Fruit fly (Drosophila melanogaster) whole organism, wandering third instar larva: ENCODE measurements around the gene CG6154.

Source experiments
- Abd-B ChIP-seq: fragments of >200 bp; optimal IDR thresholded peaks from 2 replicates; lab custom pipeline; 2017; ENCODE audit warnings: missing biosample characterization, missing genetic modification characterization
- CG32264 ChIP-seq: fragments of 200-800 bp; sonication (Bioruptor generic); optimal IDR thresholded peaks from 2 replicates; lab custom pipeline; 2016; ENCODE audit warnings: missing biosample characterization, missing genetic modification characterization
- CG9705 ChIP-seq: fragments of 200-800 bp; sonication (Bioruptor generic); optimal IDR thresholded peaks from 2 replicates; lab custom pipeline; 2018; ENCODE audit warnings: missing biosample characterization, mild to moderate bottlenecking, missing genetic modification characterization
- CrebA ChIP-seq: fragments of 200-800 bp; sonication (Bioruptor generic); optimal IDR thresholded peaks from 2 replicates; lab custom pipeline; 2016; ENCODE audit warnings: missing biosample characterization, mild to moderate bottlenecking, missing genetic modification characterization, borderline replicate concordance
- Dfd ChIP-seq: fragments of >200 bp; optimal IDR thresholded peaks from 2 replicates; lab custom pipeline; 2017; ENCODE audit warnings: missing biosample characterization, missing genetic modification characterization
- Dif ChIP-seq: fragments of 200-275, 200-300 bp; sonication (Bioruptor generic); optimal IDR thresholded peaks from 2 replicates; lab custom pipeline; 2018; ENCODE audit warnings: missing biosample characterization, missing genetic modification characterization; ENCODE audit not compliant: partially characterized antibody
- GATAd ChIP-seq: sonication (Bioruptor generic); optimal IDR thresholded peaks from 2 replicates; lab custom pipeline; 2016; ENCODE audit warnings: missing biosample characterization, missing genetic modification characterization
- HLH106 ChIP-seq: fragments of 200-800 bp; optimal IDR thresholded peaks from 3 replicates; lab custom pipeline; 2019; ENCODE audit warnings: missing biosample characterization, mild to moderate bottlenecking, missing genetic modification characterization, moderate library complexity
- Hnf4 ChIP-seq: fragments of 200-800 bp; sonication (Bioruptor generic); optimal IDR thresholded peaks from 2 replicates; lab custom pipeline; 2016; ENCODE audit warnings: missing biosample characterization, mild to moderate bottlenecking, missing genetic modification characterization
- Hr78 ChIP-seq: fragments of >200 bp; optimal IDR thresholded peaks from 2 replicates; lab custom pipeline; 2017; ENCODE audit warnings: missing biosample characterization, missing genetic modification characterization
- Hr83 ChIP-seq: fragments of 200-300 bp; sonication (Bioruptor generic); optimal IDR thresholded peaks from 2 replicates; lab custom pipeline; 2016; ENCODE audit warnings: missing biosample characterization, mild to moderate bottlenecking, missing genetic modification characterization, moderate library complexity; ENCODE audit not compliant: poor library complexity, severe bottlenecking
- Jra ChIP-seq: sonication (Bioruptor generic); optimal IDR thresholded peaks from 2 replicates; lab custom pipeline; 2016; ENCODE audit warnings: missing biosample characterization, missing genetic modification characterization
- Mio ChIP-seq: sonication (Bioruptor generic); optimal IDR thresholded peaks from 2 replicates; lab custom pipeline; 2016; ENCODE audit warnings: missing biosample characterization, missing genetic modification characterization
- Myc ChIP-seq: fragments of >200 bp; optimal IDR thresholded peaks from 2 replicates; lab custom pipeline; 2017
- N ChIP-seq: fragments of >200 bp; optimal IDR thresholded peaks from 2 replicates; lab custom pipeline; 2018; ENCODE audit warnings: missing biosample characterization, missing external identifiers, missing genetic modification characterization
- OdsH ChIP-seq: fragments of 200-800 bp; sonication (Bioruptor generic); optimal IDR thresholded peaks from 2 replicates; lab custom pipeline; 2016; ENCODE audit warnings: missing biosample characterization, mild to moderate bottlenecking, missing genetic modification characterization
- Rel ChIP-seq, 2 experiments: fragments of 200-800 bp; sonication (Bioruptor generic) in 1 of 2; optimal IDR thresholded peaks; 2 replicates in 1 of 2; 3 replicates in 1 of 2; lab custom pipeline; 2016 to 2019; ENCODE audit warnings: mild to moderate bottlenecking in 2 of 2, missing biosample characterization in 2 of 2, missing genetic modification characterization in 2 of 2, moderate library complexity in 1 of 2
- Sp1 ChIP-seq: fragments of 200-800 bp; sonication (Bioruptor generic); optimal IDR thresholded peaks from 3 replicates; lab custom pipeline; 2019; ENCODE audit warnings: missing biosample characterization, mild to moderate bottlenecking, missing genetic modification characterization, moderate library complexity
- Vsx2 ChIP-seq: fragments of 200-300, 225-300 bp; sonication (Bioruptor generic); optimal IDR thresholded peaks from 2 replicates; lab custom pipeline; 2018; ENCODE audit warnings: missing biosample characterization, missing genetic modification characterization; ENCODE audit not compliant: partially characterized antibody
- br ChIP-seq: fragments of 200-800 bp; sonication (Bioruptor generic); optimal IDR thresholded peaks from 2 replicates; lab custom pipeline; 2016; ENCODE audit warnings: missing biosample characterization, missing genetic modification characterization
- brk ChIP-seq: fragments of 200-800 bp; sonication (Bioruptor generic); optimal IDR thresholded peaks from 2 replicates; lab custom pipeline; 2016; ENCODE audit warnings: missing biosample characterization, mild to moderate bottlenecking, missing genetic modification characterization
- dl ChIP-seq, 2 experiments: fragments of 175-275, 200-275 bp in 1 of 2; fragments of 200-275 bp in 1 of 2; sonication (Bioruptor generic); optimal IDR thresholded peaks; lab custom pipeline; 2018; ENCODE audit warnings: mild to moderate bottlenecking in 2 of 2, missing biosample characterization in 2 of 2, missing genetic modification characterization in 2 of 2, moderate library complexity in 2 of 2; ENCODE audit not compliant: partially characterized antibody in 2 of 2, insufficient read depth in 1 of 2
- dmrt93B ChIP-seq: fragments of 200-800 bp; sonication (Bioruptor generic); optimal IDR thresholded peaks from 2 replicates; lab custom pipeline; 2018; ENCODE audit warnings: missing biosample characterization, mild to moderate bottlenecking, missing genetic modification characterization
- dsf ChIP-seq: sonication (Bioruptor generic); optimal IDR thresholded peaks from 2 replicates; lab custom pipeline; 2016; ENCODE audit warnings: missing biosample characterization, missing genetic modification characterization, borderline replicate concordance
- ey ChIP-seq: fragments of 200-800 bp; sonication (Bioruptor generic); optimal IDR thresholded peaks from 2 replicates; lab custom pipeline; 2016; ENCODE audit warnings: missing biosample characterization, missing genetic modification characterization
- foxo ChIP-seq, 2 experiments: fragments of 200-800 bp; sonication (Bioruptor generic); optimal IDR thresholded peaks; 2 replicates in 1 of 2; 3 replicates in 1 of 2; lab custom pipeline; 2016 to 2017; ENCODE audit warnings: missing biosample characterization in 2 of 2, missing genetic modification characterization in 2 of 2
- fru ChIP-seq: fragments of 200-800 bp; sonication (Bioruptor generic); optimal IDR thresholded peaks from 3 replicates; lab custom pipeline; 2016; ENCODE audit warnings: missing biosample characterization, mild to moderate bottlenecking, missing genetic modification characterization
- h ChIP-seq: fragments of 200-800 bp; sonication (Bioruptor generic); optimal IDR thresholded peaks from 3 replicates; lab custom pipeline; 2016; ENCODE audit warnings: missing biosample characterization, mild to moderate bottlenecking, missing genetic modification characterization
- jim ChIP-seq: fragments of 175-275, 200-325 bp; sonication (Bioruptor generic); optimal IDR thresholded peaks from 2 replicates; lab custom pipeline; 2016; ENCODE audit warnings: missing biosample characterization, mild to moderate bottlenecking, missing genetic modification characterization
- lola ChIP-seq: fragments of >200 bp; optimal IDR thresholded peaks from 2 replicates; lab custom pipeline; 2017; ENCODE audit warnings: missing biosample characterization, missing genetic modification characterization
- pan ChIP-seq: fragments of >200 bp; optimal IDR thresholded peaks from 2 replicates; lab custom pipeline; 2017
- psq ChIP-seq: fragments of 200-800 bp; sonication (Bioruptor generic); optimal IDR thresholded peaks from 3 replicates; lab custom pipeline; 2017; ENCODE audit warnings: missing biosample characterization, mild to moderate bottlenecking, missing genetic modification characterization, moderate library complexity
- rgr ChIP-seq: fragments of 200-800 bp; sonication (Bioruptor generic); optimal IDR thresholded peaks from 3 replicates; lab custom pipeline; 2016; ENCODE audit warnings: missing biosample characterization, mild to moderate bottlenecking, missing genetic modification characterization
- sage ChIP-seq: fragments of 200-800 bp; sonication (Bioruptor generic); optimal IDR thresholded peaks from 2 replicates; lab custom pipeline; 2016; ENCODE audit warnings: missing biosample characterization, mild to moderate bottlenecking, missing genetic modification characterization
- sv ChIP-seq: fragments of 200-800 bp; sonication (Bioruptor generic); optimal IDR thresholded peaks from 3 replicates; lab custom pipeline; 2016; ENCODE audit warnings: missing biosample characterization, missing genetic modification characterization
- tai ChIP-seq: sonication (Bioruptor generic); optimal IDR thresholded peaks from 2 replicates; lab custom pipeline; 2016; ENCODE audit warnings: missing biosample characterization, missing genetic modification characterization
- usp ChIP-seq: fragments of >200 bp; optimal IDR thresholded peaks from 2 replicates; lab custom pipeline; 2017; ENCODE audit warnings: missing biosample characterization, missing genetic modification characterization
- woc ChIP-seq: sonication (Bioruptor generic); optimal IDR thresholded peaks from 2 replicates; lab custom pipeline; 2016; ENCODE audit warnings: missing biosample characterization, mild to moderate bottlenecking, missing genetic modification characterization

Gene CG6154

dm6 chr3R:26261244-26261788 is 1.1 kb upstream of the CG6154 start, which contains the start of gene Ald1:
TSS of gene Ald1 (minus strand) at chr3R:26261591.
- TF ChIP-seq sv (GFP tag; lab: Kevin White, UChicago) = no peak
- TF ChIP-seq ey = peak; percentile 2
- no peak for TF ChIP-seq Jra (GFP tag; lab: Kevin White, UChicago)
- TF ChIP-seq GATAd (GFP tag; lab: Kevin White, UChicago) = no peak
- no peak for TF ChIP-seq N
- TF ChIP-seq dmrt93B = no peak
- TF ChIP-seq brk (GFP tag; lab: Kevin White, UChicago) = no peak
- no peak for TF ChIP-seq dsf (GFP tag; lab: Kevin White, UChicago)
- TF ChIP-seq h (GFP tag; lab: Kevin White, UChicago) = peak; percentile 17
- TF ChIP-seq Vsx2 (GFP tag; lab: Kevin White, UChicago) = peak; percentile 40
- no peak for TF ChIP-seq Hr78
- TF ChIP-seq psq (GFP tag; lab: Kevin White, UChicago) = no peak
- no peak for TF ChIP-seq Abd-B (GFP tag; lab: Kevin White, UChicago)
- no peak for TF ChIP-seq OdsH
- TF ChIP-seq rgr (GFP tag; lab: Kevin White, UChicago) = peak; percentile 10
- peak; percentile 20 for TF ChIP-seq br
- no peak for TF ChIP-seq lola (GFP tag; lab: Kevin White, UChicago)
- TF ChIP-seq tai = no peak
- TF ChIP-seq dl (GFP tag; optimal IDR thresholded peaks at IDR 0.05; lab: Kevin White, UChicago; ENCODE audit: insufficient read depth in 1 of 2, partially characterized antibody in 2 of 2) = peak in 1 of 2 experiments; percentile 20
- no peak for TF ChIP-seq Hr83 (GFP tag; lab: Kevin White, UChicago)
- TF ChIP-seq Sp1 (GFP tag; lab: Kevin White, UChicago) = peak; percentile 41
- TF ChIP-seq woc (GFP tag; lab: Kevin White, UChicago) = no peak
- no peak for TF ChIP-seq Hnf4
- no peak for TF ChIP-seq CG9705 (GFP tag; lab: Kevin White, UChicago)
- peak in 1 of 2 experiments; percentile 28 for TF ChIP-seq foxo (GFP tag; optimal IDR thresholded peaks at IDR 0.05; lab: Kevin White, UChicago)
- TF ChIP-seq Dfd = no peak
- TF ChIP-seq CG32264 (GFP tag; lab: Kevin White, UChicago) = no peak
- TF ChIP-seq CrebA (GFP tag; lab: Kevin White, UChicago) = no peak
- peak; percentile 19 for TF ChIP-seq fru (GFP tag; lab: Kevin White, UChicago)
- TF ChIP-seq Mio (GFP tag; lab: Kevin White, UChicago) = no peak
- peak; percentile 11 for TF ChIP-seq Myc (lab: Kevin White, UChicago)
- TF ChIP-seq Dif (GFP tag; lab: Kevin White, UChicago) = peak; percentile 14
- TF ChIP-seq sage (GFP tag; lab: Kevin White, UChicago) = peak; percentile 31
- TF ChIP-seq pan = no peak
- TF ChIP-seq jim (GFP tag; lab: Kevin White, UChicago) = no peak
- TF ChIP-seq usp = no peak
- no peak for TF ChIP-seq HLH106
- no peak for TF ChIP-seq Rel (GFP tag; optimal IDR thresholded peaks at IDR 0.05; lab: Kevin White, UChicago)
- TF ChIP-seq Rel (tag; optimal IDR thresholded peaks at IDR 0.05; lab: Kevin White, UChicago) = peak; percentile 24

dm6 chr3R:26280403-26280802 is 17.9 kb downstream of the CG6154 start:
- peak; percentile 11 for TF ChIP-seq fru (GFP tag; lab: Kevin White, UChicago)
- TF ChIP-seq rgr (GFP tag; lab: Kevin White, UChicago) = peak; percentile 17
- TF ChIP-seq Sp1 (GFP tag; lab: Kevin White, UChicago) = no peak
- TF ChIP-seq HLH106 = peak; percentile 28
- TF ChIP-seq h (GFP tag; lab: Kevin White, UChicago) = no peak
- TF ChIP-seq ey = peak; percentile 14
- peak in 1 of 2 experiments; percentile 23 for TF ChIP-seq foxo (GFP tag; optimal IDR thresholded peaks at IDR 0.05; lab: Kevin White, UChicago)

- TF ChIP-seq jim (GFP tag; lab: Kevin White, UChicago) = no peak
- no peak for TF ChIP-seq h (GFP tag; lab: Kevin White, UChicago)
- TF ChIP-seq rgr (GFP tag; lab: Kevin White, UChicago) = no peak
- TF ChIP-seq GATAd (GFP tag; lab: Kevin White, UChicago) = no peak
- no peak for TF ChIP-seq foxo (GFP tag; optimal IDR thresholded peaks at IDR 0.05; lab: Kevin White, UChicago)
- TF ChIP-seq psq (GFP tag; lab: Kevin White, UChicago) = no peak
- no peak for TF ChIP-seq Hr78
- TF ChIP-seq lola (GFP tag; lab: Kevin White, UChicago) = no peak
- no peak for TF ChIP-seq pan
- no peak for TF ChIP-seq Vsx2 (GFP tag; lab: Kevin White, UChicago)
- TF ChIP-seq usp = no peak
- no peak for TF ChIP-seq woc (GFP tag; lab: Kevin White, UChicago)
- TF ChIP-seq br = no peak
- no peak for TF ChIP-seq dsf (GFP tag; lab: Kevin White, UChicago)
- TF ChIP-seq ey = no peak
- TF ChIP-seq fru (GFP tag; lab: Kevin White, UChicago) = no peak
- TF ChIP-seq tai = no peak
Observed at dm6 chr3R:26318116-26318515, 55.7 kb downstream of the CG6154 start, which contains the start of gene osy. TSS of gene osy (plus strand) at chr3R:26318355.
